Worm (Caenorhabditis elegans): ENCODE data around the gene F53B1.2.

Gene F53B1.2

ce11 chrX:2105310-2105709 is 3.5 kb upstream of the F53B1.2 start, which contains the start of gene F53B1.3:
TSS of gene F53B1.3 (plus strand) at chrX:2105610.
- no peak for TF ChIP-seq B0261.1 (tag; optimal IDR thresholded peaks at IDR 0.05)
- TF ChIP-seq tbx-9 (tag; optimal IDR thresholded peaks at IDR 0.05; ENCODE audit: borderline replicate concordance), result no peak
- no peak for TF ChIP-seq egrh-3 (GFP tag; IDR thresholded peaks at IDR 0.05)
- no peak for TF ChIP-seq nhr-90 (tag; optimal IDR thresholded peaks at IDR 0.05)
- TF ChIP-seq madf-6 (GFP tag; IDR thresholded peaks at IDR 0.05), result no peak
- no peak for TF ChIP-seq Y79H2A.3 (GFP tag; conservative IDR thresholded peaks at IDR 0.05)
- no peak for TF ChIP-seq rcor-1 (GFP tag; IDR thresholded peaks at IDR 0.05)
- no peak for TF ChIP-seq Y53F4B.3 (GFP tag; IDR thresholded peaks at IDR 0.05)
- no peak for TF ChIP-seq ztf-22 (GFP tag; optimal IDR thresholded peaks at IDR 0.05)
- no peak for TF ChIP-seq mcd-1 (GFP tag; IDR thresholded peaks at IDR 0.05)
- TF ChIP-seq ztf-18 (tag; optimal IDR thresholded peaks at IDR 0.05), result no peak
- no peak for TF ChIP-seq B0019.2 (GFP tag; conservative IDR thresholded peaks at IDR 0.05)
- no peak for TF ChIP-seq lin-54 (GFP tag; optimal IDR thresholded peaks at IDR 0.05)
- no peak for TF ChIP-seq nhr-80 (tag; optimal IDR thresholded peaks at IDR 0.05)
- TF ChIP-seq nfya-2 (GFP tag; IDR thresholded peaks at IDR 0.05), result no peak
- no peak for TF ChIP-seq nhr-27 (tag; optimal IDR thresholded peaks at IDR 0.05)

- TF ChIP-seq unc-62 (GFP tag; optimal IDR thresholded peaks at IDR 0.05) (peak; percentile 44), nhr-80 (tag; optimal IDR thresholded peaks at IDR 0.05) (peak; percentile 48), unc-130 (GFP tag; optimal IDR thresholded peaks at IDR 0.05) (no peak), sdz-38 (tag; optimal IDR thresholded peaks at IDR 0.05) (no peak)
Measured at ce11 chrX:2107414-2107813, 1.4 kb upstream of the F53B1.2 start.

- TF ChIP-seq F57A8.1 (GFP tag; optimal IDR thresholded peaks at IDR 0.05), result no peak
- no peak for TF ChIP-seq rpc-1 (optimal IDR thresholded peaks at IDR 0.05)
- TF ChIP-seq rpc-1 (tag; optimal IDR thresholded peaks at IDR 0.05), result no peak
- TF ChIP-seq akir-1 (GFP tag; optimal IDR thresholded peaks at IDR 0.05), result no peak
- no peak for TF ChIP-seq Y95B8A.8 (GFP tag; IDR thresholded peaks at IDR 0.05)
- no peak for TF ChIP-seq hlh-26 (GFP tag; conservative IDR thresholded peaks at IDR 0.05)
- TF ChIP-seq Y67H2A.10 (GFP tag; conservative IDR thresholded peaks at IDR 0.05), result no peak
- TF ChIP-seq ama-1 (optimal IDR thresholded peaks at IDR 0.05), result no peak
- TF ChIP-seq ama-1 (GFP tag; optimal IDR thresholded peaks at IDR 0.05), result no peak
Measured at ce11 chrX:2108182-2108581, 600 bp upstream of the F53B1.2 start.

ce11 chrX:2110603-2111327 is 2.0 kb downstream of the F53B1.2 start:
- TF ChIP-seq ztf-6 (GFP tag; IDR thresholded peaks at IDR 0.05) (no peak), snpc-1.3 (tag; optimal IDR thresholded peaks at IDR 0.05; ENCODE audit: insufficient read depth) (no peak), zim-3 (tag; optimal IDR thresholded peaks at IDR 0.05) (no peak), egrh-3 (GFP tag; IDR thresholded peaks at IDR 0.05) (no peak), tbx-9 (tag; optimal IDR thresholded peaks at IDR 0.05; ENCODE audit: borderline replicate concordance) (no peak), let-526 (GFP tag; IDR thresholded peaks at IDR 0.05) (no peak), rec-8 (tag; optimal IDR thresholded peaks at IDR 0.05) (no peak), ceh-58 (GFP tag; IDR thresholded peaks at IDR 0.05) (no peak), C17E4.6 (GFP tag; IDR thresholded peaks at IDR 0.05) (no peak), let-607 (tag; optimal IDR thresholded peaks at IDR 0.05) (no peak), aptf-2 (GFP tag; conservative IDR thresholded peaks at IDR 0.05) (no peak), mel-28 (tag; optimal IDR thresholded peaks at IDR 0.05; ENCODE audit: borderline replicate concordance) (no peak)

All from whole organism, young adult.